Fruit fly (Drosophila melanogaster) whole organism, pupa: ENCODE data around the gene CG43679.

ENCODE experiments used
- CG10348 ChIP-seq: fragments of 200-800 bp; sonication (Bioruptor generic); IDR thresholded peaks from 2 replicates; pipeline ENCODE4 v1.3.6; 2022; ENCODE audit warnings: missing biosample characterization, missing genetic modification characterization
- CG12605 ChIP-seq: fragments of 200-800 bp; sonication (Bioruptor generic); IDR thresholded peaks from 2 replicates; pipeline ENCODE4 v1.3.6; 2022; ENCODE audit warnings: missing biosample characterization, missing genetic modification characterization
- CG13204 ChIP-seq: fragments of 200-800 bp; sonication (Bioruptor generic); optimal IDR thresholded peaks from 2 replicates; lab custom pipeline; 2018; ENCODE audit warnings: missing biosample characterization, mild to moderate bottlenecking, missing genetic modification characterization, moderate library complexity
- CG14655 ChIP-seq: fragments of 200-800 bp; sonication (Bioruptor generic); optimal IDR thresholded peaks from 3 replicates; lab custom pipeline; 2017; ENCODE audit warnings: mild to moderate bottlenecking, missing biosample characterization, missing genetic modification reagents, missing genetic modification characterization
- CG15710 ChIP-seq: fragments of 200-800 bp; sonication (Bioruptor generic); optimal IDR thresholded peaks from 2 replicates; lab custom pipeline; 2018; ENCODE audit warnings: missing biosample characterization, mild to moderate bottlenecking, missing genetic modification characterization, moderate library complexity
- CG17806 ChIP-seq: fragments of 200-800 bp; sonication (Bioruptor generic); optimal IDR thresholded peaks from 2 replicates; lab custom pipeline; 2018; ENCODE audit warnings: missing biosample characterization, mild to moderate bottlenecking, missing genetic modification characterization, moderate library complexity
- CG32121 ChIP-seq: fragments of 200-800 bp; sonication (Bioruptor generic); IDR thresholded peaks from 2 replicates; pipeline ENCODE4 v1.3.6; 2022; ENCODE audit warnings: missing biosample characterization, missing genetic modification characterization
- CG34367 ChIP-seq: fragments of 200-800 bp; sonication (Bioruptor generic); optimal IDR thresholded peaks from 2 replicates; lab custom pipeline; 2018; ENCODE audit warnings: missing biosample characterization, mild to moderate bottlenecking, missing genetic modification characterization
- CG4496 ChIP-seq: fragments of 200-800 bp; sonication (Bioruptor generic); IDR thresholded peaks from 3 replicates; pipeline ENCODE4 v1.3.6; 2022; ENCODE audit warnings: missing biosample characterization, missing genetic modification characterization
- CG8159 ChIP-seq: fragments of 200-800 bp; sonication (Bioruptor generic); optimal IDR thresholded peaks from 3 replicates; lab custom pipeline; 2018; ENCODE audit warnings: missing biosample characterization, mild to moderate bottlenecking, missing genetic modification characterization, moderate library complexity
- CG8301 ChIP-seq: fragments of 200-800 bp; sonication (Bioruptor generic); optimal IDR thresholded peaks from 2 replicates; lab custom pipeline; 2018; ENCODE audit warnings: missing biosample characterization, mild to moderate bottlenecking, missing genetic modification characterization
- CG9948 ChIP-seq: fragments of 200-800 bp; sonication (Bioruptor generic); optimal IDR thresholded peaks from 2 replicates; lab custom pipeline; 2018; ENCODE audit warnings: missing biosample characterization, mild to moderate bottlenecking, missing genetic modification characterization, moderate library complexity
- D1 ChIP-seq: fragments of 200-800 bp; sonication (Bioruptor generic); optimal IDR thresholded peaks from 2 replicates; lab custom pipeline; 2018; ENCODE audit warnings: missing biosample characterization, mild to moderate bottlenecking, missing genetic modification characterization, moderate library complexity
- EcR ChIP-seq: fragments of 200-800 bp; sonication (Bioruptor generic); optimal IDR thresholded peaks from 3 replicates; lab custom pipeline; 2019; ENCODE audit warnings: missing biosample characterization, missing genetic modification characterization, mild to moderate bottlenecking, moderate library complexity, missing genetic modification reagents
- Ets98B ChIP-seq: fragments of 200-800 bp; sonication (Bioruptor generic); IDR thresholded peaks from 2 replicates; pipeline ENCODE4 v1.3.6; 2022; ENCODE audit warnings: missing biosample characterization, missing genetic modification characterization
- Pif1A ChIP-seq: fragments of 200-800 bp; sonication (Bioruptor generic); optimal IDR thresholded peaks from 3 replicates; lab custom pipeline; 2016; ENCODE audit warnings: missing biosample characterization, missing genetic modification characterization
- Pif1B ChIP-seq: fragments of 200-800 bp; sonication (Bioruptor generic); optimal IDR thresholded peaks from 3 replicates; lab custom pipeline; 2016; ENCODE audit warnings: missing biosample characterization, missing genetic modification characterization
- Snoo ChIP-seq: fragments of 200-800 bp; sonication (Bioruptor generic); optimal IDR thresholded peaks from 3 replicates; lab custom pipeline; 2017; ENCODE audit warnings: missing biosample characterization, mild to moderate bottlenecking, missing genetic modification characterization, inconsistent platforms
- fd96Ca ChIP-seq: fragments of 200-800 bp; sonication (Bioruptor generic); IDR thresholded peaks from 3 replicates; pipeline ENCODE4 v1.3.6; 2022; ENCODE audit warnings: missing biosample characterization, missing genetic modification characterization
- gl ChIP-seq: fragments of 200-800 bp; sonication (Bioruptor generic); optimal IDR thresholded peaks from 2 replicates; lab custom pipeline; 2018; ENCODE audit warnings: missing biosample characterization, mild to moderate bottlenecking, missing genetic modification characterization
- rn ChIP-seq: fragments of 200-800 bp; sonication (Bioruptor generic); IDR thresholded peaks from 2 replicates; pipeline ENCODE4 v1.3.6; 2022; ENCODE audit warnings: missing biosample characterization, missing genetic modification characterization

CG43679 gene

dm6 chr3L:15061605-15062004, 10.4 kb upstream of the CG43679 start, which contains the start of gene CG13460:
Gene CG13460 (minus strand): TSS chr3L:15061705.
- TF ChIP-seq Snoo (tag; lab: Kevin White, UChicago): no peak
- TF ChIP-seq Pif1B: no peak
- TF ChIP-seq CG17806 (tag; lab: Kevin White, UChicago): no peak
- TF ChIP-seq CG13204 (GFP tag; lab: Kevin White, UChicago): no peak
- TF ChIP-seq fd96Ca (GFP tag; lab: Robert Waterston, UW): no peak
- no peak for TF ChIP-seq CG32121

dm6 chr3L:15054477-15054876, 3.3 kb upstream of the CG43679 start, which contains the start of gene EAChm:
Gene EAChm (plus strand): TSS chr3L:15054777.
- TF ChIP-seq CG17806 (tag; lab: Kevin White, UChicago) (no peak), CG12605 (GFP tag; lab: Robert Waterston, UW) (no peak), EcR (GFP tag; lab: Kevin White, UChicago) (no peak), CG14655 (GFP tag; lab: Kevin White, UChicago) (no peak), CG8159 (tag; lab: Kevin White, UChicago) (no peak), CG8301 (tag; lab: Kevin White, UChicago) (no peak), CG34367 (tag; lab: Kevin White, UChicago) (no peak), fd96Ca (GFP tag; lab: Robert Waterston, UW) (no peak), CG15710 (no peak), CG10348 (GFP tag; lab: Robert Waterston, UW) (no peak), rn (no peak), CG13204 (GFP tag; lab: Kevin White, UChicago) (no peak), Snoo (tag; lab: Kevin White, UChicago) (no peak), Pif1B (no peak), CG4496 (GFP tag; lab: Robert Waterston, UW) (no peak), Ets98B (GFP tag; lab: Robert Waterston, UW) (no peak), CG32121 (no peak), D1 (tag; lab: Kevin White, UChicago) (no peak)
- TF ChIP-seq, all 21 proteins: peak for 0

- TF ChIP-seq CG14655 (GFP tag; lab: Kevin White, UChicago): no peak
- TF ChIP-seq CG34367 (tag; lab: Kevin White, UChicago): no peak
- TF ChIP-seq Pif1A (GFP tag; lab: Kevin White, UChicago): no peak
- TF ChIP-seq Ets98B (GFP tag; lab: Robert Waterston, UW): no peak
- no peak for TF ChIP-seq rn
- TF ChIP-seq Pif1B: no peak
- TF ChIP-seq CG17806 (tag; lab: Kevin White, UChicago): no peak
- TF ChIP-seq EcR (GFP tag; lab: Kevin White, UChicago): no peak
- no peak for TF ChIP-seq CG32121
- no peak for TF ChIP-seq D1 (tag; lab: Kevin White, UChicago)
- TF ChIP-seq CG9948 (tag; lab: Kevin White, UChicago): no peak
- TF ChIP-seq Snoo (tag; lab: Kevin White, UChicago): no peak
- TF ChIP-seq gl (tag; lab: Kevin White, UChicago): no peak
- no peak for TF ChIP-seq fd96Ca (GFP tag; lab: Robert Waterston, UW)
- TF ChIP-seq CG15710: no peak
- TF ChIP-seq CG8159 (tag; lab: Kevin White, UChicago): no peak
- TF ChIP-seq CG10348 (GFP tag; lab: Robert Waterston, UW): no peak
- no peak for TF ChIP-seq CG8301 (tag; lab: Kevin White, UChicago)
- no peak for TF ChIP-seq CG4496 (GFP tag; lab: Robert Waterston, UW)
- TF ChIP-seq, all 21 proteins: peak for 0
Measured at dm6 chr3L:15054035-15054434, 2.8 kb upstream of the CG43679 start, which contains the start of gene CG18649. Gene CG18649 (minus strand): TSS chr3L:15054135.

- TF ChIP-seq CG17806 (tag; lab: Kevin White, UChicago) (no peak), fd96Ca (GFP tag; lab: Robert Waterston, UW) (no peak), CG8301 (tag; lab: Kevin White, UChicago) (no peak), Pif1B (no peak), Pif1A (GFP tag; lab: Kevin White, UChicago) (no peak), Ets98B (GFP tag; lab: Robert Waterston, UW) (no peak), gl (tag; lab: Kevin White, UChicago) (no peak), D1 (tag; lab: Kevin White, UChicago) (no peak), CG4496 (GFP tag; lab: Robert Waterston, UW) (no peak), Snoo (tag; lab: Kevin White, UChicago) (no peak), CG14655 (GFP tag; lab: Kevin White, UChicago) (no peak), CG9948 (tag; lab: Kevin White, UChicago) (no peak), CG32121 (no peak), CG15710 (no peak), CG12605 (GFP tag; lab: Robert Waterston, UW) (no peak), rn (no peak), CG13204 (GFP tag; lab: Kevin White, UChicago) (no peak)
- TF ChIP-seq, all 21 proteins: peak for 0
Measured at dm6 chr3L:15053251-15053650, 2.0 kb upstream of the CG43679 start, which contains the start of gene CG43680. Gene CG43680 (minus strand): TSS chr3L:15053351.

DNA sequence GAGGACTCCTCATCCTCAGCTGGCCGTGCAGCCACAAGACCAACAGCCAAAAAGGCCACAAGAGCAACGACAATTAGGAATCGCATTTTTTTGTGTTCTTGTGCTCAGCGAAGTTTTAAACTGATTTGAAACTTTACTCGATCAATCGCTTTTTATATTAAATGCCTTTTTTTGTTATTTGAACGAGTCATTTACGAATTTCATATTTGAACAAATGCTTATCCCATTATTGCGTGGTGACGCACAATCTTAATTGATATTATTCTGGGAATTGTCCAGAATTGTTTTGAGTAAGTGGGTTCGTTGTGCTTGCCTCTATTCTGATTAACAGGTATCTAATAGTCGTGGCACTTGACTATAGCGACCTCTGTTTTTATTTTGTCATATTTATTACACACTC, 1.2 kb upstream of the CG43679 start, which contains the start of gene CG13461:
Gene CG13461 (minus strand): TSS at position 101 of the 400 bp plus-strand sequence.
- TF ChIP-seq Pif1A (GFP tag; lab: Kevin White, UChicago) (no peak), Ets98B (GFP tag; lab: Robert Waterston, UW) (no peak), rn (no peak), Snoo (tag; lab: Kevin White, UChicago) (no peak), CG9948 (tag; lab: Kevin White, UChicago) (no peak)
- TF ChIP-seq, all 21 proteins: peak for 0

- TF ChIP-seq CG8301 (tag; lab: Kevin White, UChicago) (no peak), rn (no peak), fd96Ca (GFP tag; lab: Robert Waterston, UW) (no peak), D1 (tag; lab: Kevin White, UChicago) (no peak), CG10348 (GFP tag; lab: Robert Waterston, UW) (no peak), Pif1A (GFP tag; lab: Kevin White, UChicago) (no peak), Ets98B (GFP tag; lab: Robert Waterston, UW) (no peak), gl (tag; lab: Kevin White, UChicago) (no peak), CG17806 (tag; lab: Kevin White, UChicago) (no peak), CG9948 (tag; lab: Kevin White, UChicago) (no peak), EcR (GFP tag; lab: Kevin White, UChicago) (no peak), CG15710 (no peak), CG4496 (GFP tag; lab: Robert Waterston, UW) (no peak), CG34367 (tag; lab: Kevin White, UChicago) (no peak), CG14655 (GFP tag; lab: Kevin White, UChicago) (no peak), CG12605 (GFP tag; lab: Robert Waterston, UW) (no peak), CG13204 (GFP tag; lab: Kevin White, UChicago) (no peak)
Measured at dm6 chr3L:15050706-15051105, 519 bp downstream of the CG43679 start, which contains the start of gene CG12310. Gene CG12310 (minus strand): TSS chr3L:15050806.
